Worm (Caenorhabditis elegans) whole organism, late embryonic: ENCODE measurements around the gene dhs-13.

ENCODE experiments used
- K02D7.2 ChIP-seq: sonication (generic microtip); optimal IDR thresholded peaks from 2 replicates; lab custom pipeline; 2017; ENCODE audit warnings: mild to moderate bottlenecking, missing genetic modification characterization, missing compliant biosample characterization
- T23F11.4 ChIP-seq: fragments of 200-800 bp; sonication (Bioruptor generic); optimal IDR thresholded peaks from 2 replicates; lab custom pipeline; 2018; ENCODE audit warnings: mild to moderate bottlenecking, missing genetic modification characterization, missing compliant biosample characterization
- ama-1 ChIP-seq: fragments of 150-350 bp; optimal IDR thresholded peaks from 2 replicates; lab custom pipeline; 2014
- ceh-14 ChIP-seq: sonication (generic microtip); optimal IDR thresholded peaks from 2 replicates; lab custom pipeline; 2016; ENCODE audit warnings: missing genotype, missing genetic modification characterization, missing compliant biosample characterization
- ceh-18 ChIP-seq: sonication (generic microtip); optimal IDR thresholded peaks from 2 replicates; lab custom pipeline; 2016; ENCODE audit warnings: missing genetic modification characterization, missing compliant biosample characterization
- ceh-19 ChIP-seq: fragments of 200-800 bp; sonication (Bioruptor generic); optimal IDR thresholded peaks from 2 replicates; lab custom pipeline; 2018; ENCODE audit warnings: mild to moderate bottlenecking, missing genetic modification characterization, missing compliant biosample characterization
- ceh-24 ChIP-seq: sonication (generic microtip); optimal IDR thresholded peaks from 2 replicates; lab custom pipeline; 2016; ENCODE audit warnings: mild to moderate bottlenecking, missing genetic modification characterization, missing compliant biosample characterization
- ceh-30 ChIP-seq: fragments of 150-350 bp; optimal IDR thresholded peaks from 2 replicates; lab custom pipeline; 2014; ENCODE audit warnings: missing biosample characterization, missing genetic modification characterization
- ceh-31 ChIP-seq: sonication (generic microtip); optimal IDR thresholded peaks from 2 replicates; lab custom pipeline; 2016; ENCODE audit warnings: missing genetic modification characterization, missing compliant biosample characterization
- ceh-34 ChIP-seq: sonication (generic microtip); optimal IDR thresholded peaks from 2 replicates; lab custom pipeline; 2016; ENCODE audit warnings: mild to moderate bottlenecking, missing genetic modification characterization, missing compliant biosample characterization
- ceh-48 ChIP-seq: sonication (generic microtip); optimal IDR thresholded peaks from 2 replicates; lab custom pipeline; 2016; ENCODE audit warnings: missing genetic modification characterization, inconsistent platforms, missing compliant biosample characterization
- che-1 ChIP-seq: sonication (generic microtip); optimal IDR thresholded peaks from 2 replicates; lab custom pipeline; 2016; ENCODE audit warnings: mild to moderate bottlenecking, missing genetic modification characterization, missing compliant biosample characterization
- dmd-4 ChIP-seq: sonication (generic microtip); optimal IDR thresholded peaks from 2 replicates; lab custom pipeline; 2016; ENCODE audit warnings: borderline replicate concordance, missing genetic modification characterization, missing compliant biosample characterization
- dve-1 ChIP-seq: sonication (generic microtip); optimal IDR thresholded peaks from 2 replicates; lab custom pipeline; 2017; ENCODE audit warnings: antibody characterized with exemption, mild to moderate bottlenecking, missing genetic modification characterization, missing compliant biosample characterization
- elt-4 ChIP-seq: sonication (generic microtip); optimal IDR thresholded peaks from 2 replicates; lab custom pipeline; 2016; ENCODE audit warnings: missing genetic modification characterization, missing compliant biosample characterization
- ets-4 ChIP-seq: sonication (generic microtip); optimal IDR thresholded peaks from 2 replicates; lab custom pipeline; 2016; ENCODE audit warnings: missing genetic modification characterization, missing compliant biosample characterization
- eyg-1 ChIP-seq: sonication (generic microtip); optimal IDR thresholded peaks from 2 replicates; lab custom pipeline; 2016; ENCODE audit warnings: missing genotype, missing genetic modification characterization, missing compliant biosample characterization
- fax-1 ChIP-seq: sonication (generic microtip); optimal IDR thresholded peaks from 2 replicates; lab custom pipeline; 2016; ENCODE audit warnings: missing genotype, missing genetic modification characterization, missing compliant biosample characterization
- fkh-10 ChIP-seq: fragments of 150-350 bp; optimal IDR thresholded peaks from 2 replicates; lab custom pipeline; 2014; ENCODE audit warnings: missing biosample characterization, missing genetic modification reagents, missing genetic modification characterization
- fkh-6 ChIP-seq: sonication (generic microtip); optimal IDR thresholded peaks from 2 replicates; lab custom pipeline; 2016; ENCODE audit warnings: missing genetic modification characterization, missing compliant biosample characterization
- gmeb-2 ChIP-seq: sonication (generic microtip); optimal IDR thresholded peaks from 2 replicates; lab custom pipeline; 2016; ENCODE audit warnings: missing genetic modification characterization, inconsistent platforms, missing compliant biosample characterization
- hlh-13 ChIP-seq: fragments of 200-800 bp; sonication (Bioruptor generic); optimal IDR thresholded peaks from 2 replicates; lab custom pipeline; 2018; ENCODE audit warnings: mild to moderate bottlenecking, missing genetic modification characterization, missing compliant biosample characterization
- hlh-15 ChIP-seq: sonication (generic microtip); optimal IDR thresholded peaks from 2 replicates; lab custom pipeline; 2016; ENCODE audit warnings: missing genetic modification characterization, missing compliant biosample characterization
- hlh-30 ChIP-seq: sonication (generic microtip); optimal IDR thresholded peaks from 2 replicates; lab custom pipeline; 2017; ENCODE audit warnings: antibody characterized with exemption, missing genetic modification characterization, missing compliant biosample characterization; ENCODE audit not compliant: insufficient read depth
- hlh-6 ChIP-seq: sonication (generic microtip); optimal IDR thresholded peaks from 2 replicates; lab custom pipeline; 2016; ENCODE audit warnings: missing genotype, missing genetic modification characterization, missing compliant biosample characterization
- hlh-8 ChIP-seq: sonication (generic microtip); optimal IDR thresholded peaks from 2 replicates; lab custom pipeline; 2016; ENCODE audit warnings: missing genotype, missing genetic modification characterization, missing compliant biosample characterization
- lim-6 ChIP-seq: sonication (generic microtip); optimal IDR thresholded peaks from 2 replicates; lab custom pipeline; 2016; ENCODE audit warnings: missing genetic modification characterization, missing compliant biosample characterization
- mec-3 ChIP-seq: sonication (generic microtip); optimal IDR thresholded peaks from 2 replicates; lab custom pipeline; 2016; ENCODE audit warnings: borderline replicate concordance, missing genetic modification characterization, missing compliant biosample characterization
- npax-4 ChIP-seq: sonication (generic microtip); optimal IDR thresholded peaks from 2 replicates; lab custom pipeline; 2016; ENCODE audit warnings: missing genetic modification characterization, missing compliant biosample characterization
- odd-2 ChIP-seq: sonication (generic microtip); optimal IDR thresholded peaks from 2 replicates; lab custom pipeline; 2017; ENCODE audit warnings: antibody characterized with exemption, mild to moderate bottlenecking, missing genetic modification characterization, missing compliant biosample characterization
- pag-3 ChIP-seq: sonication (generic microtip); optimal IDR thresholded peaks from 2 replicates; lab custom pipeline; 2016; ENCODE audit warnings: missing compliant biosample characterization, missing genetic modification characterization, borderline replicate concordance
- pax-1 ChIP-seq: fragments of 150-350 bp; optimal IDR thresholded peaks from 2 replicates; lab custom pipeline; 2014; ENCODE audit warnings: missing biosample characterization, missing genetic modification characterization
- pha-4 ChIP-seq: fragments of 150-350 bp; optimal IDR thresholded peaks from 2 replicates; lab custom pipeline; 2018; ENCODE audit warnings: missing biosample characterization, missing genetic modification reagents, missing genetic modification characterization
- pros-1 ChIP-seq: fragments of 150-350 bp; optimal IDR thresholded peaks from 2 replicates; lab custom pipeline; 2014; ENCODE audit warnings: missing biosample characterization, missing genetic modification reagents, missing genetic modification characterization
- ref-2 ChIP-seq: sonication (generic microtip); optimal IDR thresholded peaks from 2 replicates; lab custom pipeline; 2016; ENCODE audit warnings: missing genetic modification characterization, missing compliant biosample characterization
- rnt-1 ChIP-seq: sonication (generic microtip); optimal IDR thresholded peaks from 2 replicates; lab custom pipeline; 2016; ENCODE audit warnings: missing genetic modification characterization, missing compliant biosample characterization
- sdc-2 ChIP-seq: sonication (generic microtip); optimal IDR thresholded peaks from 2 replicates; lab custom pipeline; 2016; ENCODE audit warnings: missing genotype, missing genetic modification characterization, missing compliant biosample characterization
- sox-2 ChIP-seq: fragments of 200-800 bp; sonication (Bioruptor generic); IDR thresholded peaks from 2 replicates; pipeline ENCODE4 v1.3.6; 2022; ENCODE audit warnings: missing genetic modification reagents, missing genetic modification characterization, missing compliant biosample characterization
- tbx-7 ChIP-seq: sonication (generic microtip); optimal IDR thresholded peaks from 2 replicates; lab custom pipeline; 2016; ENCODE audit warnings: missing genotype, missing genetic modification characterization, missing compliant biosample characterization
- ttx-3 ChIP-seq: sonication (generic microtip); optimal IDR thresholded peaks from 2 replicates; lab custom pipeline; 2016; ENCODE audit warnings: missing genetic modification reagents, missing genetic modification characterization, missing compliant biosample characterization
- zip-5 ChIP-seq: sonication (generic microtip); optimal IDR thresholded peaks from 2 replicates; lab custom pipeline; 2016; ENCODE audit warnings: missing genetic modification characterization, missing compliant biosample characterization
- ztf-16 ChIP-seq: sonication (generic microtip); optimal IDR thresholded peaks from 2 replicates; lab custom pipeline; 2017; ENCODE audit warnings: missing genetic modification characterization, missing compliant biosample characterization

Gene dhs-13

DNA sequence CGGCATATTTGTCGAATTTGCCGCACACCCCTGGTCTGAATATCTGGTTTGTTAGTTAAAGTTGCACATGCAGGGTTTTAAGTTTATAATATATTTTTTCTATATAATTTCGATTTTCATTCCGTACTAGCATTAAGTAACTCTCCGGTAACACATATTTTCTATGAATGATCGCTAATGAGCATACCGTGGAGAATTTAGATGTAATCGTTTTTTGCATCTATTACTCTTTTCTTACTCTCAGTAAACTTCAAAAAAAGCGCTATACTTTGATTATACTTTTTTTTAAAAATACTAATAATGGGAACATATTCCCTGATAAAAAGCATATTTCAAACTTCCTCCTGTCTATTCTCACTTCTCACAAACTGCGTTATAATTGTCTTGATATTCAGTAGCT is 37.0 kb downstream of the dhs-13 start, which contains the start of gene str-160:
Gene str-160 (plus strand): TSS at position 301 of the 400 bp plus-strand sequence.
- TF ChIP-seq ama-1 (lab: Kevin White, UChicago) (no peak), ceh-14 (no peak), ref-2 (tag; lab: Kevin White, UChicago) (no peak), ceh-19 (GFP tag; lab: Kevin White, UChicago) (no peak), ceh-48 (tag; lab: Kevin White, UChicago) (no peak), fax-1 (no peak), sdc-2 (no peak), rnt-1 (tag; lab: Kevin White, UChicago) (no peak), dve-1 (no peak), zip-5 (no peak), lim-6 (tag; lab: Kevin White, UChicago) (no peak), gmeb-2 (no peak), ceh-31 (tag; lab: Kevin White, UChicago) (no peak), hlh-30 (tag; lab: Kevin White, UChicago) (no peak), hlh-8 (no peak), ceh-34 (tag; lab: Kevin White, UChicago) (no peak)
- TF ChIP-seq, all 69 proteins: peak for 0

ce11 chrV:1731918-1732317 is 39.6 kb downstream of the dhs-13 start, which contains the start of gene gst-21:
gst-21 (minus strand) TSS chrV:1732018.
- no peak for TF ChIP-seq ceh-34 (tag; lab: Kevin White, UChicago)
- TF ChIP-seq mec-3 (tag; lab: Kevin White, UChicago) = no peak
- TF ChIP-seq T23F11.4 (GFP tag; lab: Kevin White, UChicago) = no peak
- no peak for TF ChIP-seq ceh-30 (tag; lab: Kevin White, UChicago)
- TF ChIP-seq tbx-7 (tag; lab: Kevin White, UChicago) = no peak
- no peak for TF ChIP-seq sox-2 (GFP tag; lab: Robert Waterston, UW)
- no peak for TF ChIP-seq eyg-1
- TF ChIP-seq hlh-13 (GFP tag; lab: Kevin White, UChicago) = no peak

- no peak for TF ChIP-seq ets-4 (tag; lab: Kevin White, UChicago)
- TF ChIP-seq hlh-30 (tag; lab: Kevin White, UChicago) = no peak
- TF ChIP-seq fax-1 = no peak
- TF ChIP-seq sdc-2 = no peak
- TF ChIP-seq odd-2 (tag; lab: Kevin White, UChicago) = no peak
- no peak for TF ChIP-seq dmd-4 (tag; lab: Kevin White, UChicago)
- TF ChIP-seq fkh-6 (tag; lab: Kevin White, UChicago) = no peak
- no peak for TF ChIP-seq hlh-13 (GFP tag; lab: Kevin White, UChicago)
- TF ChIP-seq ceh-18 (tag; lab: Kevin White, UChicago) = no peak
- no peak for TF ChIP-seq elt-4 (tag; lab: Kevin White, UChicago)
- TF ChIP-seq K02D7.2 (tag; lab: Kevin White, UChicago) = no peak
- no peak for TF ChIP-seq sox-2 (GFP tag; lab: Robert Waterston, UW)
- TF ChIP-seq mec-3 (tag; lab: Kevin White, UChicago) = no peak
- TF ChIP-seq npax-4 (tag; lab: Kevin White, UChicago) = no peak
- TF ChIP-seq pha-4 (tag; lab: Kevin White, UChicago) = no peak
- TF ChIP-seq zip-5 = no peak
- no peak for TF ChIP-seq gmeb-2
- no peak for TF ChIP-seq ceh-48 (tag; lab: Kevin White, UChicago)
- TF ChIP-seq che-1 (tag; lab: Kevin White, UChicago) = no peak
- no peak for TF ChIP-seq dve-1
These were observed 46.2 kb downstream of the dhs-13 start, which contains the start of gene sri-27 for ce11 chrV:1725353-1725752. sri-27 (plus strand) TSS chrV:1725653.

- no peak for TF ChIP-seq hlh-15 (tag; lab: Kevin White, UChicago)
- no peak for TF ChIP-seq pros-1 (tag; lab: Kevin White, UChicago)
- no peak for TF ChIP-seq pax-1
- no peak for TF ChIP-seq ceh-19 (GFP tag; lab: Kevin White, UChicago)
- no peak for TF ChIP-seq ceh-24 (tag; lab: Kevin White, UChicago)
- TF ChIP-seq pag-3 (tag; lab: Kevin White, UChicago) = no peak
- no peak for TF ChIP-seq hlh-13 (GFP tag; lab: Kevin White, UChicago)
- TF ChIP-seq che-1 (tag; lab: Kevin White, UChicago) = no peak
- no peak for TF ChIP-seq ztf-16
- no peak for TF ChIP-seq hlh-6
- no peak for TF ChIP-seq ttx-3 (tag; lab: Kevin White, UChicago)
- TF ChIP-seq ceh-48 (tag; lab: Kevin White, UChicago) = no peak
- TF ChIP-seq fkh-10 (GFP tag; lab: Kevin White, UChicago) = no peak
These were observed 49.6 kb downstream of the dhs-13 start, which contains the start of gene srw-101 for ce11 chrV:1721966-1722365. srw-101 (plus strand) TSS chrV:1722266.
